Worm (Caenorhabditis elegans) whole organism, L4/young adult: ENCODE data around the gene fat-2.
A peak's percentile ranks its signal among the peaks of the same experiment; 100 is the strongest.

ENCODE experiments used
- W03F9.2 ChIP-seq: fragments of 150-350 bp; optimal IDR thresholded peaks from 2 replicates; lab custom pipeline; 2014; ENCODE audit warnings: missing biosample characterization, missing genetic modification characterization
- dao-5 ChIP-seq: sonication (generic microtip); optimal IDR thresholded peaks from 2 replicates; lab custom pipeline; 2016; ENCODE audit warnings: missing genotype, missing genetic modification characterization, moderate library complexity, missing compliant biosample characterization
- him-1 ChIP-seq: sonication (generic microtip); optimal IDR thresholded peaks from 2 replicates; lab custom pipeline; 2016; ENCODE audit warnings: missing genotype, missing genetic modification reagents, missing genetic modification characterization, missing compliant biosample characterization

The fat-2 gene

DNA sequence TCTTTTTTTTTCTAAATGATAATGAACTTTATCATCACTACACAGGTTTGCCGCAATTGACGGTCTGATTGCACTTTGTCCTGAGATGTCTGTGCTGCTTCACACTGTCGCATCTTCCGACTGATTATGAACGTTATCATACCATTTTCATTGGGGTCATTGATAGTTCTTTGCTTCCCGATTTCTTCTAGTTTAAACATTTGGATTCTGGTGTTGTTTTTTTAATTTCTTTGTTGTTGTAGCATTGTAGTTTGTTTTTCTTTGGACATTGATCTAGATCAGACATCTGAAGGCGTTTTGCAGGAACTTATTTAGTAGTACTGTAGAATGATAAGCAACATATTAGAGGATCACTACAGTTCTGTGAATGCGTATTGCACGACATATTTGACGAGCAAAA, 4.9 kb upstream of the fat-2 start:
- TF ChIP-seq W03F9.2 (tag; lab: Kevin White, UChicago) = no peak
- TF ChIP-seq him-1 (tag; lab: Kevin White, UChicago) = no peak
- TF ChIP-seq dao-5 (tag; lab: Kevin White, UChicago) = no peak

ce11 chrIV:13319886-13320650, 3.6 kb upstream of the fat-2 start:
- TF ChIP-seq dao-5 (tag; lab: Kevin White, UChicago) = no peak
- TF ChIP-seq him-1 (tag; lab: Kevin White, UChicago) = no peak
- no peak for TF ChIP-seq W03F9.2 (tag; lab: Kevin White, UChicago)

DNA sequence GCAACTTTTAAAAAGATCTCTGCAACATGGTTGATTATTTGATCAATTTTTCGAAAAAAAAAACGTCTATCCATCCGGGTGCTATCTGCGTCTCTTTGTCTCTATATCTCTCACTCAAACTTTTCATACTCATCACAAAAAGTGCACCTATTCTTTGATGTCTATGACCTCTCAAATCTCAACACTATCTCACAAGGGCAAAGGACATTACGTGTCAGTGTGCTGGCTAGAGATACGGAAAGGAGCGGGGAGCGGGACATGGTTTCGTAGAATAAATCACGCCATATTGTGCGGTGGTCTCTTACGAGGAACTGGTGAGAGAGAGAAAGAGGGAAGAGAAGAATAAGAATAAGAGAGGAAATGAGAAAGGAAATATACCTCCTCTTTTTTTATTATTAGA, 1.2 kb upstream of the fat-2 start:
- peak; percentile 19 for TF ChIP-seq W03F9.2 (tag; lab: Kevin White, UChicago)
- no peak for TF ChIP-seq him-1 (tag; lab: Kevin White, UChicago)

ce11 chrIV:13327064-13327463, 3.4 kb downstream of the fat-2 start:
- TF ChIP-seq him-1 (tag; lab: Kevin White, UChicago) (no peak), dao-5 (tag; lab: Kevin White, UChicago) (no peak), W03F9.2 (tag; lab: Kevin White, UChicago) (no peak)

DNA sequence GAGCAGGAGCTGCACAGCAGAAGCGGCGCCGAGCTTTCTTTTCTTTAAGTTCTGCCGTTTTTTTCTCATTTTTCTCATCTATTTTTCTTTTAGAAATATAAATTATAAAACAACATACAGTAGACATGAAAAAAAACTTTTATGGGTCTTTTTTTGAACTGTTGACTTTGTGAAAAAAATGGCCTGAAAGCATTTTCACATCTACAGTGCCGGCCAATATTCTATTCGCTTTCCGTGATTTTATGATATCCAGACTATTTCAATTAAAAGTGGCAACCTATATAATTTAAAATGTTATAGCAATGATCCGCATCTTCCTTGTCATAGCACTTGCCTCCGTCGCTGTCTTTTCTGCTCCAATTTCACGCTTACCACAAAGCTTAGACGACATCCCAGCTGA, 4.4 kb downstream of the fat-2 start, which contains the start of gene far-6:
far-6 (plus strand) TSS at position 301 of the 400 bp plus-strand sequence.
- no peak for TF ChIP-seq W03F9.2 (tag; lab: Kevin White, UChicago)
- TF ChIP-seq him-1 (tag; lab: Kevin White, UChicago) = no peak
- no peak for TF ChIP-seq dao-5 (tag; lab: Kevin White, UChicago)

DNA sequence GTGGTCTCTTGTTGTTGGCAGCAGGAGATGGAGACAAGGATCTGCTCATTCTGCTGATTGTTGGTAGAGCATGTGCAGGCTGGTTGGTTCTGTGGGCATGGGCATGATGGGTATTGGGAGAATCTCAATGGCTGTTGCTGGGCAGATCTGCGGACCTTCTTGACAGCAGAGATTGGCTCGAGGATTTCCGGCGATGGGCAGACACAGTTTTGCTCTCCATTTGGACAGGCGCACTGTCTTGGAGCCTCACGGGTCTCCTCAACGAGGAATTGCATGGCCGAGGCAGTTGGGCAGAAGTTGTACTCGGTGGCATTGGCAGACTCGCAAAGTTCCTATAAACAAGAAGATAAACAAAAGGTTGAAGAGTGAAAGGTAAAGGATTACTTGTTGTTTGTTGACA, 6.9 kb downstream of the fat-2 start:
- TF ChIP-seq dao-5 (tag; lab: Kevin White, UChicago) (no peak), him-1 (tag; lab: Kevin White, UChicago) (no peak), W03F9.2 (tag; lab: Kevin White, UChicago) (no peak)

DNA sequence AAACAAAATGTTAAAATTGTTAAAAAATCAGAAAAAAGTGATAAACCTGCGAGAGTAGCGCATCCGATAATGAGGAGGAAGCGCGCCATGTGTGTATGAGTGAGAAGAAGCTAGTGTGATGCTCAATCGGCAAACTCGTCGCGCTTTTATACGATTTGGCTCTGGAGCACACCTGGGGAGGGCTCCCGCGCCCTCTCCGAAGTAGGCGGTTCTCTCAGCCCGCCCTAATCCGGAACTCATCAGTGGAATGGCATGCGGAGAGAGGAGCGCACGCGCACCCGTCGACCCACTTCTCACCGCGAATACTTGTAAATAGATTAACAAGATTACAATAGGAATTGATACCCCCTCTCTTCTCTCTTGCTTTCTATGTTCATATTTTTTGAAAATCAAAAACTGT, 7.6 kb downstream of the fat-2 start, which contains the start of gene pqn-74:
pqn-74 (minus strand) TSS at position 122 of the 400 bp plus-strand sequence.
- TF ChIP-seq W03F9.2 (tag; lab: Kevin White, UChicago) = no peak
- TF ChIP-seq dao-5 (tag; lab: Kevin White, UChicago) = no peak
- TF ChIP-seq him-1 (tag; lab: Kevin White, UChicago) = no peak

ce11 chrIV:13334287-13334686, 10.6 kb downstream of the fat-2 start:
- TF ChIP-seq W03F9.2 (tag; lab: Kevin White, UChicago) = no peak
- no peak for TF ChIP-seq dao-5 (tag; lab: Kevin White, UChicago)
- no peak for TF ChIP-seq him-1 (tag; lab: Kevin White, UChicago)

DNA sequence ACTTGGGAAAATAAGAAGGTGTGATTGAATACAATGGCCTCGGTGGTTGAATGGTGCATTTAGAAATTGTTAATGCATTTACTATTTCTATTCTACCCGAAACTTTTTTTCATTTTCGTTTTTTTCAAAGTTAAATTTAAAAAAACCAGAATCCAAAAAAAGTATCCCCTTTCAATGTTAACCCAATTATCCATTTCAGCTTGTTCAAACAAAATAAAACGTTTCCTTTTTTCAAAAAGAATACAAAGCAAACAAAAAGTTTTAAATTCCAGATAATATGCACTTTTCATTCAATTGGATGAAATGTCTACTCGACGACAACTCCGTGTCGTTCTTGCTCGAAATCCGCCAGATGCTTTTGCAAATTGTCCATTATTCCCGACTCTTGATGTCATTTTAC, 18.9 kb downstream of the fat-2 start, which contains the start of gene W02A2.5:
W02A2.5 (plus strand) TSS at position 301 of the 400 bp plus-strand sequence.
- TF ChIP-seq W03F9.2 (tag; lab: Kevin White, UChicago) = no peak

DNA sequence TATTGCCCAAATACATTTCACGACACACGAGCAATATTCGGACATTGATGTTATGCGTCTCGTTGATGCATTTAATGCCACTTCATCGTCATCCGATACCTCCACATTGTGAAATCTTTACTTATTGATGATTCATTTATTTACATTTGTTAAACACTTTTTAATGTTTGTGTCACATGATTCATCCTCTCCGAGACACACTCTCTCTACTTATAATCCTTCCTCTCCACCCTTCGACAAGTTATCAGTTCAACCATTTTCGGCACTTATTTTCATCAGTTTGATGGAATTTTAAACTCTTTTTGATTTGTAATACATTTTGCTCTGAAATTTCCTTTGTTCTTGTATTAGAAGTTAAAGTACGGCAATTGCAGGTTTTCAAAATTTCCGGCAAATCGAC, 22.4 kb downstream of the fat-2 start:
- TF ChIP-seq him-1 (tag; lab: Kevin White, UChicago) (no peak), dao-5 (tag; lab: Kevin White, UChicago) (no peak), W03F9.2 (tag; lab: Kevin White, UChicago) (no peak)

ce11 chrIV:13347232-13347715, 23.6 kb downstream of the fat-2 start, which contains the start of gene W02A2.9:
Gene W02A2.9 (plus strand): TSS chrIV:13347665.
- TF ChIP-seq dao-5 (tag; lab: Kevin White, UChicago) = no peak
- TF ChIP-seq him-1 (tag; lab: Kevin White, UChicago) = no peak
- no peak for TF ChIP-seq W03F9.2 (tag; lab: Kevin White, UChicago)

DNA sequence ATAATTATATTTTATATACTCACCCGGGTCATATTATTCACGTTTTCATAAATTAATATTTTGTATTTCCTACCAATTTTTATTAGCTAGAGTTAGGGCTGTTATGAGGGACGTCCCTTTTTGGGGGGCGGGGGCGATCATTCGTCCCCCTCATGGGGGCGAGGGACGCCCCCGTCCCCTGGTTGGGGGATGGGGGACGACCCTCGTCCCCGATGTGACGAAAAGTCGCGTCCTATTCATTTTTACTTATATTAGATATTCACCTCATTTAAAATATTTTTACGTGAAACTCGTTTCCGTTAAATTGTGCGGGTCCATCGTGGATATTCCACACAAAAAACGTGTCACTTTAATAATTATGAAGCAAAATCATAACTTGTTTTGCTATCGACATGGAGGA, 24.9 kb downstream of the fat-2 start, which contains the start of gene W02A2.12:
W02A2.12 (minus strand) TSS at position 240 of the 400 bp plus-strand sequence.
- TF ChIP-seq W03F9.2 (tag; lab: Kevin White, UChicago) (no peak), him-1 (tag; lab: Kevin White, UChicago) (no peak), dao-5 (tag; lab: Kevin White, UChicago) (no peak)

DNA sequence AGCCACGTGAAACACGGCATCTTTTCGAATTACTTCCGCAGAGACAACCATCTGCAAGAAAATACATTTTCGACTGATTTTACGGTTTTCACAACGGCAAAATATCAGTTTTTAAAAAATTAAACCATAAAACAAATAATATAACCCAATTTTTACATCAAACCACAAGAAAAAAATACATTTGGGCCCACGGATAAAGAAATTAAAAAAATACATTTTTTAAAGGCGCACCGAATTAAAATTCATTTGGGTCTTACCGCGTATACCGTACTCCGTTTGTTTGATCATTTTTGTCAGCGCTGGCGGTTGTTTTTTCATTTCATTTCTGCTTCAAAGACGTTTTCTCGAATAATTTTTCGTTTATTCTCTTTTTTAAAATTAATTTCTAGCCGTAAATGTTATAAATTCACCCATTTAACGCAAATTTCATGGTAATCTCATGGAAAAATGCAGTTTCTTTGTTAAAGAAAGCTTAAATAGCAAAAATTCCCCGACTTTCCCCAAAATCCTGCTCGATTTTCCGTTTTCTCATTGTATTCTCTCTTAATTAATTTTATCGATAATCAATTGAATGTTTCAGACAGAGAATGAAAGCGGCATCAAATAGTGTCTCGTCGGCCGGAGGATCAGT, 29.6 kb downstream of the fat-2 start, which contains the start of the genes rec-8 and mex-5:
rec-8 (minus strand) TSS at position 51 of the 631 bp plus-strand sequence.
mex-5 (plus strand) TSS at position 581 of the 631 bp plus-strand sequence.
- TF ChIP-seq W03F9.2 (tag; lab: Kevin White, UChicago) = peak; percentile 27
- TF ChIP-seq him-1 (tag; lab: Kevin White, UChicago) = no peak
